Fruit fly (Drosophila melanogaster) whole organism, wandering third instar larva: ENCODE data around the gene CG8132.

ENCODE experiments used
- GATAd ChIP-seq: sonication (Bioruptor generic); optimal IDR thresholded peaks from 2 replicates; lab custom pipeline; 2016; ENCODE audit warnings: missing biosample characterization, missing genetic modification characterization
- Hr83 ChIP-seq: fragments of 200-300 bp; sonication (Bioruptor generic); optimal IDR thresholded peaks from 2 replicates; lab custom pipeline; 2016; ENCODE audit warnings: missing biosample characterization, mild to moderate bottlenecking, missing genetic modification characterization, moderate library complexity; ENCODE audit not compliant: poor library complexity, severe bottlenecking
- fru ChIP-seq: fragments of 200-800 bp; sonication (Bioruptor generic); optimal IDR thresholded peaks from 3 replicates; lab custom pipeline; 2016; ENCODE audit warnings: missing biosample characterization, mild to moderate bottlenecking, missing genetic modification characterization
- psq ChIP-seq: fragments of 200-800 bp; sonication (Bioruptor generic); optimal IDR thresholded peaks from 3 replicates; lab custom pipeline; 2017; ENCODE audit warnings: missing biosample characterization, mild to moderate bottlenecking, missing genetic modification characterization, moderate library complexity
- sage ChIP-seq: fragments of 200-800 bp; sonication (Bioruptor generic); optimal IDR thresholded peaks from 2 replicates; lab custom pipeline; 2016; ENCODE audit warnings: missing biosample characterization, mild to moderate bottlenecking, missing genetic modification characterization
- tai ChIP-seq: sonication (Bioruptor generic); optimal IDR thresholded peaks from 2 replicates; lab custom pipeline; 2016; ENCODE audit warnings: missing biosample characterization, missing genetic modification characterization

- no peak for TF ChIP-seq Hr83
- no peak for TF ChIP-seq tai (GFP tag; lab: Kevin White, UChicago)
- no peak for TF ChIP-seq GATAd (GFP tag; lab: Kevin White, UChicago)
- no peak for TF ChIP-seq sage (GFP tag; lab: Kevin White, UChicago)
- no peak for TF ChIP-seq psq (GFP tag; lab: Kevin White, UChicago)
- TF ChIP-seq fru, result no peak
Measured at dm6 chr3R:9441996-9442395, 40.7 kb downstream of the CG8132 start.
